Fruit fly (Drosophila melanogaster) whole organism, larva: ENCODE data around the gene CG16854.

ENCODE experiments used
- noc ChIP-seq: fragments of 200-800 bp; sonication (Bioruptor generic); optimal IDR thresholded peaks from 3 replicates; lab custom pipeline; 2019; ENCODE audit warnings: missing biosample characterization, mild to moderate bottlenecking, missing genetic modification characterization, moderate library complexity

CG16854 gene

dm6 chr2L:11086357-11086924, at the start of gene CG16854:
Gene CG16854 (plus strand): TSS chr2L:11086721.
- no peak for TF ChIP-seq noc (tag; lab: Kevin White, UChicago)

dm6 chr2L:11037583-11038517, 48.7 kb upstream of the CG16854 start:
- peak; percentile 42 for TF ChIP-seq noc (tag; lab: Kevin White, UChicago)

dm6 chr2L:11038918-11039317, 47.6 kb upstream of the CG16854 start:
- TF ChIP-seq noc (tag; lab: Kevin White, UChicago): no peak

dm6 chr2L:11039548-11040144, 46.9 kb upstream of the CG16854 start:
- TF ChIP-seq noc (tag; lab: Kevin White, UChicago): peak; percentile 10

- TF ChIP-seq noc (tag; lab: Kevin White, UChicago): no peak
Observed at dm6 chr2L:11041074-11041473, 45.4 kb upstream of the CG16854 start.

- no peak for TF ChIP-seq noc (tag; lab: Kevin White, UChicago)
Observed at dm6 chr2L:11041785-11042184, 44.7 kb upstream of the CG16854 start.

dm6 chr2L:11044678-11045466, 41.6 kb upstream of the CG16854 start:
- TF ChIP-seq noc (tag; lab: Kevin White, UChicago): peak; percentile 68

- no peak for TF ChIP-seq noc (tag; lab: Kevin White, UChicago)
Observed at dm6 chr2L:11045467-11045914, 41.0 kb upstream of the CG16854 start.

dm6 chr2L:11046051-11046450, 40.5 kb upstream of the CG16854 start:
- TF ChIP-seq noc (tag; lab: Kevin White, UChicago): no peak

- TF ChIP-seq noc (tag; lab: Kevin White, UChicago): no peak
Observed at dm6 chr2L:11048307-11048706, 38.2 kb upstream of the CG16854 start.

dm6 chr2L:11049723-11050122, 36.8 kb upstream of the CG16854 start:
- TF ChIP-seq noc (tag; lab: Kevin White, UChicago): no peak

- no peak for TF ChIP-seq noc (tag; lab: Kevin White, UChicago)
Observed at dm6 chr2L:11051644-11052492, 34.7 kb upstream of the CG16854 start.

- no peak for TF ChIP-seq noc (tag; lab: Kevin White, UChicago)
Observed at dm6 chr2L:11052493-11052788, 34.1 kb upstream of the CG16854 start.

- TF ChIP-seq noc (tag; lab: Kevin White, UChicago): no peak
Observed at dm6 chr2L:11053018-11053807, 33.3 kb upstream of the CG16854 start.
